Worm (Caenorhabditis elegans): ENCODE data around the gene F23F12.13.

F23F12.13 gene

ce11 chrIII:6507832-6508231 is 12.4 kb downstream of the F23F12.13 start, which contains the start of gene F23F12.12:
F23F12.12 (plus strand) TSS chrIII:6508132.
- TF ChIP-seq skn-1 (tag; optimal IDR thresholded peaks at IDR 0.05), result no peak
- no peak for TF ChIP-seq lin-39 (tag; optimal IDR thresholded peaks at IDR 0.05)
- TF ChIP-seq unc-62 (GFP tag; optimal IDR thresholded peaks at IDR 0.05), result no peak
- TF ChIP-seq unc-39 (tag; optimal IDR thresholded peaks at IDR 0.05), result no peak
- no peak for TF ChIP-seq fkh-2 (tag; optimal IDR thresholded peaks at IDR 0.05)

DNA sequence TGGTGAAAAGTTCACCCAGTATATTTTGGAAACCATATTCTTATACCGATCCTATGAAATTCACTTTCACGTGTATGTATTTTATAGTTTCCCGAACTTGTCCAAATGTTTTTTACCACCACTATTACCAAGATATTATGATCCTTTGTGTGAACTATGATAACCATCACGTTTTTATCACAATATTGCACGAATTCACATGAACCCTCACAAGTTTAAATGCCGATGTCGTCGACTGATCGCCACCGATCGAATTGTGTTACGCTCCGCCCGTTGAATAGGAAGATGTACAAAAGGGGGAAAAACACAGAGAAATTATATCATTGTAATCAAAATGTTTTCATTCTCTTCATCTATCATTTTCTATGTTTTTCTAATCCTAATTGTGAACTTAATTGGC is 12.9 kb downstream of the F23F12.13 start:
- TF ChIP-seq lsy-12 (tag; optimal IDR thresholded peaks at IDR 0.05) (no peak), nhr-43 (tag; optimal IDR thresholded peaks at IDR 0.05; ENCODE audit: poor library complexity, severe bottlenecking) (peak; percentile 76), mdl-1 (tag; optimal IDR thresholded peaks at IDR 0.05) (no peak), skn-1 (tag; optimal IDR thresholded peaks at IDR 0.05) (no peak), fkh-2 (tag; optimal IDR thresholded peaks at IDR 0.05) (no peak), nhr-76 (tag; optimal IDR thresholded peaks at IDR 0.05) (no peak), ceh-82 (tag; optimal IDR thresholded peaks at IDR 0.05) (no peak)

DNA sequence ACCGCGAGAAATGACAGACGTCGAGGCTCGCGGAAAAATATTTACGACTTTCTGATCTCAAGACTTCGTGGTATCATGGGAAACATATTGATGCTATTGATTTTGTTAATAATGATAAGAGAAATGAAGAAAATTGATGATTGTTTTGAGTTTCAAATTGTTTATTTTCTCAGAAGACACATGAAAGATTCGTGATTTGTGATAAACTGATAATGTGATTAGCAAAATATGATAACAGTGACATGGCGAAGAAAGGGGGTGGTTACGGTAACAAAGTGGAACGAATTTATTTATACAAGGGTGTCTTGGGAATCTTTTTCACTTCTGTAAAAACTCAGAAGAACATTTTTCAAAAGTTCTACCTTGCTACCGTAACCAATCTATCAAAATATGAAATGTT is 13.8 kb downstream of the F23F12.13 start:
- no peak for TF ChIP-seq nfya-1 (tag; optimal IDR thresholded peaks at IDR 0.05; ENCODE audit: insufficient read depth)
- TF ChIP-seq nhr-43 (tag; optimal IDR thresholded peaks at IDR 0.05; ENCODE audit: poor library complexity, severe bottlenecking), result peak; percentile 51
- no peak for TF ChIP-seq snpc-4 (tag; optimal IDR thresholded peaks at IDR 0.05)
- no peak for TF ChIP-seq daf-12 (tag; optimal IDR thresholded peaks at IDR 0.05)
- TF ChIP-seq ztf-11 (tag; optimal IDR thresholded peaks at IDR 0.05), result no peak
- TF ChIP-seq nhr-28 (tag; optimal IDR thresholded peaks at IDR 0.05), result no peak
- no peak for TF ChIP-seq ceh-16 (tag; optimal IDR thresholded peaks at IDR 0.05)
- TF ChIP-seq ceh-28 (tag; optimal IDR thresholded peaks at IDR 0.05), result no peak
- no peak for TF ChIP-seq lin-39 (tag; optimal IDR thresholded peaks at IDR 0.05)
- TF ChIP-seq fos-1 (tag; optimal IDR thresholded peaks at IDR 0.05), result no peak
- TF ChIP-seq egl-5 (tag; optimal IDR thresholded peaks at IDR 0.05), result no peak
- TF ChIP-seq nhr-237 (tag; optimal IDR thresholded peaks at IDR 0.05), result no peak
- TF ChIP-seq egl-27 (tag; optimal IDR thresholded peaks at IDR 0.05), result no peak
- peak; percentile 11 for TF ChIP-seq elt-2 (tag; optimal IDR thresholded peaks at IDR 0.05)

ce11 chrIII:6514673-6515072 is 19.2 kb downstream of the F23F12.13 start, which contains the start of gene acr-5:
acr-5 (minus strand) TSS chrIII:6514773.
- TF ChIP-seq ama-1 (optimal IDR thresholded peaks at IDR 0.05) (no peak), fkh-10 (GFP tag; optimal IDR thresholded peaks at IDR 0.05) (no peak), pha-4 (tag; optimal IDR thresholded peaks at IDR 0.05) (no peak), nhr-76 (tag; optimal IDR thresholded peaks at IDR 0.05) (no peak), R02D3.7 (tag; optimal IDR thresholded peaks at IDR 0.05) (no peak), ztf-11 (tag; optimal IDR thresholded peaks at IDR 0.05) (no peak), skn-1 (tag; optimal IDR thresholded peaks at IDR 0.05) (no peak), lsy-12 (tag; optimal IDR thresholded peaks at IDR 0.05) (no peak), jun-1 (tag; optimal IDR thresholded peaks at IDR 0.05) (no peak), egl-5 (tag; optimal IDR thresholded peaks at IDR 0.05) (no peak), lin-15B (tag; optimal IDR thresholded peaks at IDR 0.05) (no peak), nhr-77 (tag; optimal IDR thresholded peaks at IDR 0.05) (no peak), nhr-11 (tag; optimal IDR thresholded peaks at IDR 0.05) (no peak), fos-1 (tag; optimal IDR thresholded peaks at IDR 0.05) (no peak), zag-1 (tag; optimal IDR thresholded peaks at IDR 0.05) (no peak), ceh-9 (tag; optimal IDR thresholded peaks at IDR 0.05) (no peak), ceh-28 (tag; optimal IDR thresholded peaks at IDR 0.05) (no peak), mml-1 (tag; optimal IDR thresholded peaks at IDR 0.05) (no peak), tbx-2 (tag; optimal IDR thresholded peaks at IDR 0.05) (no peak), ceh-82 (tag; optimal IDR thresholded peaks at IDR 0.05) (no peak)

ce11 chrIII:6519949-6520348 is 24.5 kb downstream of the F23F12.13 start, which contains the start of gene C09E7.10:
C09E7.10 (minus strand) TSS chrIII:6520049.
- TF ChIP-seq daf-12 (tag; optimal IDR thresholded peaks at IDR 0.05), result no peak
- TF ChIP-seq aly-2 (tag; optimal IDR thresholded peaks at IDR 0.05), result no peak
- TF ChIP-seq nhr-25 (tag; optimal IDR thresholded peaks at IDR 0.05), result no peak
- no peak for TF ChIP-seq nhr-43 (tag; optimal IDR thresholded peaks at IDR 0.05; ENCODE audit: poor library complexity, severe bottlenecking)
- no peak for TF ChIP-seq egl-27 (tag; optimal IDR thresholded peaks at IDR 0.05)
- TF ChIP-seq lin-39 (tag; optimal IDR thresholded peaks at IDR 0.05), result no peak
- TF ChIP-seq nhr-23 (tag; optimal IDR thresholded peaks at IDR 0.05), result no peak
- no peak for TF ChIP-seq ama-1 (optimal IDR thresholded peaks at IDR 0.05)
- TF ChIP-seq ceh-28 (tag; optimal IDR thresholded peaks at IDR 0.05), result no peak
- TF ChIP-seq fkh-2 (tag; optimal IDR thresholded peaks at IDR 0.05), result no peak
- TF ChIP-seq mml-1 (tag; optimal IDR thresholded peaks at IDR 0.05), result no peak
- TF ChIP-seq snpc-4 (tag; optimal IDR thresholded peaks at IDR 0.05), result no peak
- no peak for TF ChIP-seq nhr-67 (tag; optimal IDR thresholded peaks at IDR 0.05)
- no peak for TF ChIP-seq pqm-1 (tag; optimal IDR thresholded peaks at IDR 0.05)

Measured in whole organism, L3 larva.